Fruit fly (Drosophila melanogaster) whole organism, embryonic: ENCODE results near the gene bab2.
A peak's percentile ranks its signal among the peaks of the same experiment; 100 is the strongest.

ENCODE experiments used
- Ada2b ChIP-seq: fragments of 200-800 bp; sonication (Bioruptor generic); IDR thresholded peaks from 2 replicates; pipeline ENCODE4 v1.3.6; 2022; ENCODE audit warnings: missing biosample characterization, missing genetic modification characterization
- Adf1 ChIP-seq: fragments of 200-800 bp; sonication (Bioruptor generic); IDR thresholded peaks from 2 replicates; pipeline ENCODE4 v1.3.6; 2022; ENCODE audit warnings: missing biosample characterization, missing genetic modification characterization
- C15 ChIP-seq: fragments of 200-800 bp; sonication (Bioruptor generic); IDR thresholded peaks from 3 replicates; pipeline ENCODE4 v1.3.6; 2022; ENCODE audit warnings: missing biosample characterization, missing genetic modification characterization
- CG10366 ChIP-seq: fragments of 200-800 bp; sonication (Bioruptor generic); IDR thresholded peaks from 2 replicates; pipeline ENCODE4 v1.3.6; 2022; ENCODE audit warnings: missing biosample characterization, missing genetic modification characterization
- CG11085 ChIP-seq: fragments of 200-800 bp; sonication (Bioruptor generic); IDR thresholded peaks from 2 replicates; pipeline ENCODE4 v1.3.6; 2022; ENCODE audit warnings: missing biosample characterization, missing genetic modification characterization
- CG11560 ChIP-seq: fragments of 200-800 bp; sonication (Bioruptor generic); IDR thresholded peaks from 3 replicates; pipeline ENCODE4 v1.3.6; 2022; ENCODE audit warnings: missing biosample characterization, missing genetic modification characterization
- CG12104 ChIP-seq: fragments of 200-800 bp; sonication (Bioruptor generic); optimal IDR thresholded peaks from 3 replicates; lab custom pipeline; 2016; ENCODE audit warnings: missing biosample characterization, missing genetic modification characterization
- CG13287 ChIP-seq: fragments of 200-800 bp; sonication (Bioruptor generic); IDR thresholded peaks from 2 replicates; pipeline ENCODE4 v1.3.6; 2022; ENCODE audit warnings: missing biosample characterization, missing genetic modification characterization; ENCODE audit not compliant: partially characterized antibody
- CG13775 ChIP-seq: fragments of 200-800 bp; sonication (Bioruptor generic); optimal IDR thresholded peaks from 3 replicates; lab custom pipeline; 2017; ENCODE audit warnings: missing biosample characterization, mild to moderate bottlenecking, missing genetic modification characterization
- CG15011 ChIP-seq: fragments of 200-800 bp; sonication (Bioruptor generic); optimal IDR thresholded peaks from 3 replicates; lab custom pipeline; 2018; ENCODE audit warnings: missing biosample characterization, mild to moderate bottlenecking, missing genetic modification characterization
- CG15073 ChIP-seq: fragments of 200-800 bp; sonication (Bioruptor generic); optimal IDR thresholded peaks from 2 replicates; lab custom pipeline; 2016; ENCODE audit warnings: missing biosample characterization, missing genetic modification characterization
- CG15269 ChIP-seq: fragments of 200-800 bp; sonication (Bioruptor generic); optimal IDR thresholded peaks from 2 replicates; lab custom pipeline; 2018; ENCODE audit warnings: missing biosample characterization, mild to moderate bottlenecking, missing genetic modification characterization, moderate library complexity
- CG15696 ChIP-seq: fragments of 200-800 bp; sonication (Bioruptor generic); optimal IDR thresholded peaks from 2 replicates; lab custom pipeline; 2019; ENCODE audit warnings: missing biosample characterization, mild to moderate bottlenecking, missing genetic modification characterization, moderate library complexity
- CG17829 ChIP-seq: fragments of 200-800 bp; optimal IDR thresholded peaks from 2 replicates; lab custom pipeline; 2019; ENCODE audit warnings: missing biosample characterization, mild to moderate bottlenecking, missing genetic modification characterization, moderate library complexity
- CG2199 ChIP-seq: fragments of 200-800 bp; sonication (Bioruptor generic); IDR thresholded peaks from 3 replicates; pipeline ENCODE4 v1.3.6; 2022; ENCODE audit warnings: missing biosample characterization, missing genetic modification characterization
- CG2678 ChIP-seq: fragments of 200-800 bp; sonication (Bioruptor generic); optimal IDR thresholded peaks from 3 replicates; lab custom pipeline; 2019; ENCODE audit warnings: missing biosample characterization, mild to moderate bottlenecking, missing genetic modification characterization, moderate library complexity
- CG30020 ChIP-seq: fragments of 200-800 bp; optimal IDR thresholded peaks from 2 replicates; lab custom pipeline; 2019; ENCODE audit warnings: missing biosample characterization, mild to moderate bottlenecking, missing genetic modification characterization, moderate library complexity
- CG43689 ChIP-seq: fragments of 200-800 bp; sonication (Bioruptor generic); IDR thresholded peaks from 2 replicates; pipeline ENCODE4 v1.3.6; 2022; ENCODE audit warnings: missing biosample characterization, missing genetic modification characterization
- CG4707 ChIP-seq: fragments of 200-800 bp; sonication (Bioruptor generic); optimal IDR thresholded peaks from 2 replicates; lab custom pipeline; 2018; ENCODE audit warnings: missing biosample characterization, mild to moderate bottlenecking, missing genetic modification characterization, moderate library complexity
- CG7271 ChIP-seq: fragments of 200-800 bp; sonication (Bioruptor generic); optimal IDR thresholded peaks from 2 replicates; lab custom pipeline; 2018; ENCODE audit warnings: missing biosample characterization, mild to moderate bottlenecking, missing genetic modification characterization, moderate library complexity
- CG8765 ChIP-seq: fragments of 200-800 bp; sonication (Bioruptor generic); IDR thresholded peaks from 2 replicates; pipeline ENCODE4 v1.3.6; 2022; ENCODE audit warnings: missing biosample characterization, missing genetic modification characterization
- CG9215 ChIP-seq: fragments of 200-800 bp; sonication (Bioruptor generic); IDR thresholded peaks from 2 replicates; pipeline ENCODE4 v1.3.6; 2022; ENCODE audit warnings: missing biosample characterization, missing genetic modification characterization
- CG9797 ChIP-seq: fragments of 200-800 bp; sonication (Bioruptor generic); optimal IDR thresholded peaks from 3 replicates; lab custom pipeline; 2018; ENCODE audit warnings: missing biosample characterization, mild to moderate bottlenecking, missing genetic modification characterization
- CG9876 ChIP-seq: fragments of 200-800 bp; sonication (Bioruptor generic); optimal IDR thresholded peaks from 2 replicates; lab custom pipeline; 2016; ENCODE audit warnings: missing biosample characterization, missing genetic modification characterization
- Chrac-16 ChIP-seq: fragments of 200-800 bp; sonication (Bioruptor generic); optimal IDR thresholded peaks from 3 replicates; lab custom pipeline; 2016; ENCODE audit warnings: missing biosample characterization, missing genetic modification characterization
- Doc2 ChIP-seq: fragments of 200-800 bp; sonication (Bioruptor generic); IDR thresholded peaks from 2 replicates; pipeline ENCODE4 v1.3.6; 2022; ENCODE audit warnings: missing biosample characterization, missing genetic modification characterization
- HLH3B ChIP-seq: fragments of 200-800 bp; sonication (Bioruptor generic); IDR thresholded peaks from 2 replicates; pipeline ENCODE4 v1.3.6; 2022; ENCODE audit warnings: missing biosample characterization, missing genetic modification characterization
- Hmx ChIP-seq: fragments of 200-800 bp; sonication (Bioruptor generic); optimal IDR thresholded peaks from 2 replicates; lab custom pipeline; 2016; ENCODE audit warnings: missing biosample characterization, missing genetic modification characterization
- Lpt ChIP-seq: fragments of >200 bp; optimal IDR thresholded peaks from 2 replicates; lab custom pipeline; 2018; ENCODE audit warnings: missing biosample characterization, missing genetic modification characterization
- Myb ChIP-seq: fragments of 200-800 bp; sonication (Bioruptor generic); optimal IDR thresholded peaks from 2 replicates; lab custom pipeline; 2016; ENCODE audit warnings: missing biosample characterization, missing genetic modification characterization
- PHDP ChIP-seq: fragments of 200-800 bp; sonication (Bioruptor generic); optimal IDR thresholded peaks from 3 replicates; lab custom pipeline; 2018; ENCODE audit warnings: missing biosample characterization, mild to moderate bottlenecking, missing genetic modification characterization, moderate library complexity
- Six4 ChIP-seq: fragments of 200-800 bp; sonication (Bioruptor generic); optimal IDR thresholded peaks from 2 replicates; lab custom pipeline; 2016; ENCODE audit warnings: missing biosample characterization, missing genetic modification characterization
- abd-A ChIP-seq: fragments of 200-800 bp; sonication (Bioruptor generic); optimal IDR thresholded peaks from 3 replicates; lab custom pipeline; 2019; ENCODE audit warnings: missing biosample characterization, mild to moderate bottlenecking, missing genetic modification characterization, moderate library complexity
- amos ChIP-seq: fragments of 200-800 bp; sonication (Bioruptor generic); IDR thresholded peaks from 2 replicates; pipeline ENCODE4 v1.3.6; 2022; ENCODE audit warnings: missing biosample characterization, missing genetic modification characterization; ENCODE audit not compliant: partially characterized antibody
- ato ChIP-seq: fragments of 200-800 bp; sonication (Bioruptor generic); IDR thresholded peaks from 2 replicates; pipeline ENCODE4 v1.3.6; 2022; ENCODE audit warnings: missing biosample characterization, missing genetic modification characterization; ENCODE audit not compliant: partially characterized antibody
- bab2 ChIP-seq: fragments of 200-800 bp; sonication (Bioruptor generic); optimal IDR thresholded peaks from 2 replicates; lab custom pipeline; 2016; ENCODE audit warnings: missing biosample characterization, missing genetic modification characterization
- cad ChIP-seq: fragments of >200 bp; optimal IDR thresholded peaks from 2 replicates; lab custom pipeline; 2017; ENCODE audit warnings: missing biosample characterization, missing genetic modification characterization
- crol ChIP-seq: fragments of 200-800 bp; sonication (Bioruptor generic); IDR thresholded peaks from 2 replicates; pipeline ENCODE4 v1.3.6; 2022; ENCODE audit warnings: missing biosample characterization, missing genetic modification characterization
- dysf ChIP-seq: fragments of 200-800 bp; sonication (Bioruptor generic); IDR thresholded peaks from 3 replicates; pipeline ENCODE4 v1.3.6; 2022; ENCODE audit warnings: missing biosample characterization, missing genetic modification characterization
- emc ChIP-seq: fragments of 200-800 bp; sonication (Bioruptor generic); optimal IDR thresholded peaks from 2 replicates; lab custom pipeline; 2016; ENCODE audit warnings: missing biosample characterization, missing genetic modification characterization
- fd3F ChIP-seq: fragments of 200-800 bp; sonication (Bioruptor generic); optimal IDR thresholded peaks from 2 replicates; lab custom pipeline; 2018; ENCODE audit warnings: missing biosample characterization, mild to moderate bottlenecking, missing genetic modification characterization, moderate library complexity
- lov ChIP-seq, 2 experiments: fragments of 200-800 bp in 1 of 2; fragments of >200 bp in 1 of 2; sonication (Bioruptor generic) in 1 of 2; IDR thresholded peaks in 1 of 2; optimal IDR thresholded peaks in 1 of 2; 2 replicates in 1 of 2; 3 replicates in 1 of 2; pipeline versions ENCODE4 v1.3.6 to Lab custom; 2017 to 2022; ENCODE audit warnings: missing biosample characterization in 1 of 2, missing genetic modification characterization in 1 of 2
- nerfin-2 ChIP-seq: fragments of 200-800 bp; sonication (Bioruptor generic); IDR thresholded peaks from 2 replicates; pipeline ENCODE4 v1.3.6; 2022; ENCODE audit warnings: missing biosample characterization, missing genetic modification characterization; ENCODE audit not compliant: partially characterized antibody
- p53 ChIP-seq: fragments of 200-800 bp; sonication (Bioruptor generic); optimal IDR thresholded peaks from 2 replicates; lab custom pipeline; 2016; ENCODE audit warnings: missing biosample characterization, missing genetic modification characterization
- pzg ChIP-seq: fragments of 200-800 bp; sonication (Bioruptor generic); optimal IDR thresholded peaks from 3 replicates; lab custom pipeline; 2018; ENCODE audit warnings: missing biosample characterization, mild to moderate bottlenecking, missing genetic modification characterization, moderate library complexity
- salm ChIP-seq: fragments of 200-800 bp; sonication (Bioruptor generic); optimal IDR thresholded peaks from 2 replicates; lab custom pipeline; 2018; ENCODE audit warnings: missing biosample characterization, mild to moderate bottlenecking, missing genetic modification characterization
- twi ChIP-seq: fragments of 200-800 bp; optimal IDR thresholded peaks from 2 replicates; lab custom pipeline; 2019; ENCODE audit warnings: missing biosample characterization, mild to moderate bottlenecking, missing genetic modification characterization, moderate library complexity
- vvl ChIP-seq: fragments of 200-800 bp; sonication (Bioruptor generic); IDR thresholded peaks from 2 replicates; pipeline ENCODE4 v1.3.6; 2022; ENCODE audit warnings: missing biosample characterization, missing genetic modification characterization

Gene bab2

DNA sequence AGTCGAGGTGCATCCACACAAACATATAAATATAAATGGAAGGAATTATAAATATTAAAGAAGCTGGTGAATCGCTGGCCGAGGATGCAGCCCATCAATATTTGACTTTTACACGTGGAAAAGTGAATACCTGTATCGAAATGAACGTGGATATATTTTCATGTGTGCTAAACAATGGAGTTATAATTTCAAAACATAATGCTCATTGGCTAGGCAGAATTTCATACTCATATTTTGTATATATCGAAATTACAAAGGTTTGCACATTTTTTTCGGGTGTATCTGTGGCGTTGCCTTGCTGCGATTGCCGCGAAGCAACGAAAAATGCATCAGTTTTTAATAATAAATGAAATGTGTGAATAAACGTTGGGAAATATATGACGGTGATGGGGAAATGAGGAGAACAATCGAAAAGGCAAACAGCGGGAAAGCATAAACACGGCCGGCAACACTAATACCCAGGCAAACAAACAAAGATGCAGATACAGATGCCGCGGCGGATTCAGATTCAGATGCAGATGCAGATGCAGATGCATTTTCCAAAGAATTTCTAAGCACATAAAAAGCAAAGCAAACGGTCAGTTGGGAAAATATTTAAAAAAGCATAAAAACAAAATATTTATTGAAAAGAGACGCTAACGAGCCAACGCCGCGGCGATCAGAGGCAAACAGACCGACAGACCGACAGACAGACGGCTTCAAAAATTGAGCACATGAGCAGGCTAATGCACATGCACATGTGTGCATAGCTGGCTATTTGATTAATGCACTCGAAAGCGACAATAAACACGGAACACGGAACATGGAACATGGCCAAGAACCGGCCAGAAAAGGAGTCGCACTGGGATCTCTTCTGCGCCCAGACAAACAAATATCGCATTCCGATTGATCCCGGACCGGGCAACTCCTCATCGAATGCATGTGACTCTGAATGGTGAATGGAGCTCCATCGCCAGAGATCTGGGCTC is 79.8 kb downstream of the bab2 start (continued):
- TF ChIP-seq CG30020 (tag; lab: Kevin White, UChicago) (no peak), Lpt (GFP tag; lab: Kevin White, UChicago) (no peak), CG15073 (GFP tag; lab: Kevin White, UChicago) (no peak), CG43689 (GFP tag; lab: Robert Waterston, UW) (no peak), twi (tag; lab: Kevin White, UChicago) (peak; percentile 27), crol (GFP tag; lab: Robert Waterston, UW) (peak; percentile 31; the same call in 1 of the 2 replicates), PHDP (tag; lab: Kevin White, UChicago) (peak; percentile 34), CG2678 (tag; lab: Kevin White, UChicago) (peak; percentile 68), C15 (GFP tag; lab: Robert Waterston, UW) (no peak), CG12104 (peak; percentile 42), Ada2b (GFP tag; lab: Robert Waterston, UW) (0 out of 2 replicates have a peak, but pooled peaks have one; percentile 18), CG13287 (no peak), abd-A (tag; lab: Kevin White, UChicago) (no peak), CG4707 (GFP tag; lab: Kevin White, UChicago) (no peak), CG15011 (GFP tag; lab: Kevin White, UChicago) (no peak), Doc2 (GFP tag; lab: Robert Waterston, UW) (no peak), CG15269 (tag; lab: Kevin White, UChicago) (no peak), CG17829 (tag; lab: Kevin White, UChicago) (peak; percentile 84), Adf1 (GFP tag; lab: Robert Waterston, UW) (no peak), bab2 (peak; percentile 39), CG8765 (GFP tag; lab: Robert Waterston, UW) (peak; percentile 29; the same call in 1 of the 2 replicates), CG9797 (GFP tag; lab: Kevin White, UChicago) (no peak), emc (GFP tag; lab: Kevin White, UChicago) (no peak), cad (GFP tag; lab: Kevin White, UChicago) (no peak), CG9876 (GFP tag; lab: Kevin White, UChicago) (no peak), CG10366 (GFP tag; lab: Robert Waterston, UW) (peak; percentile 28; the same call in 1 of the 2 replicates), Six4 (GFP tag; lab: Kevin White, UChicago) (peak; percentile 55), CG9215 (GFP tag; lab: Robert Waterston, UW) (no peak), fd3F (GFP tag; lab: Kevin White, UChicago) (no peak), CG7271 (no peak), p53 (GFP tag; lab: Kevin White, UChicago) (no peak), lov (optimal IDR thresholded peaks at IDR 0.05; lab: Kevin White, UChicago) (no peak), lov (GFP tag; IDR thresholded peaks at IDR 0.05; lab: Robert Waterston, UW) (peak; percentile 76; the same call in 1 of the 3 replicates), HLH3B (GFP tag; lab: Robert Waterston, UW) (no peak), Chrac-16 (peak; percentile 51), vvl (GFP tag; lab: Robert Waterston, UW) (peak; percentile 83), CG2199 (GFP tag; lab: Robert Waterston, UW) (peak; percentile 70; the same call in 2 of the 3 replicates), amos (GFP tag; lab: Robert Waterston, UW) (no peak), CG11085 (GFP tag; lab: Robert Waterston, UW) (no peak), pzg (GFP tag; lab: Kevin White, UChicago) (no peak), salm (tag; lab: Kevin White, UChicago) (no peak), CG11560 (tag; lab: Robert Waterston, UW) (0 out of 3 replicates have a peak, but pooled peaks have one; percentile 8), CG15696 (tag; lab: Kevin White, UChicago) (peak; percentile 50), CG13775 (GFP tag; lab: Kevin White, UChicago) (peak; percentile 38), nerfin-2 (GFP tag; lab: Robert Waterston, UW) (no peak), Hmx (GFP tag; lab: Kevin White, UChicago) (no peak), ato (GFP tag; lab: Robert Waterston, UW) (no peak), dysf (GFP tag; lab: Robert Waterston, UW) (peak; percentile 31; the same call in 1 of the 3 replicates), Myb (no peak)
